Fruit fly (Drosophila melanogaster): Measurements from ENCODE around the gene Ythdf.

DNA sequence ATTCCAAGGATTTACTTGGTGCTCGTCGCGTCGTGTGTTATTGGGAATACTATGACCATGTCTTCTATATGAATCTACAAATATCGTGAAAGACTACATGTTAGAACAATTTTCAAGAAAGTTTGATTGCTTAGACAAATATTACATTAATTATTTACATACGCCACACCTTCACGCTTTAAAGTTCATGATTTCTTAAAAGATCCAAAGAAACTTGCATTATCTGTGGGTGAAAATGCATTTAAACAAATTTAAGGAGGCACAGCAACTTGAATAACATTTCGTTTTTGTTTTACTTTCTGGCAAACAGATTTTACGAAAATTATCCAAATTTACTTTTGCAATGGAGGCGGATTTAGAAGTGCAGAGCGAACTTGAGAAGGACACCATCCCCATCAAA lies 2.4 kb downstream of the Ythdf start, which contains the start of gene CG31115:
- TF ChIP-seq eg (GFP tag; IDR thresholded peaks at IDR 0.05) = no peak
- TF ChIP-seq achi (GFP tag; optimal IDR thresholded peaks at IDR 0.05) = no peak
- TF ChIP-seq Blimp-1 (GFP tag; optimal IDR thresholded peaks at IDR 0.05) = no peak
- no peak for TF ChIP-seq Eip78C (GFP tag)
- no peak for TF ChIP-seq svp (GFP tag)
- TF ChIP-seq CG16779 (tag; optimal IDR thresholded peaks at IDR 0.05) = no peak
- no peak for TF ChIP-seq CG6276 (GFP tag; optimal IDR thresholded peaks at IDR 0.05)
- no peak for TF ChIP-seq Sox102F (GFP tag; optimal IDR thresholded peaks at IDR 0.05)

All from whole organism, prepupa.